Worm (Caenorhabditis elegans) whole organism, young adult: ENCODE results near the gene F57B7.2.
"Not testable (repeated sequence)": the region's sequence is repeated elsewhere in the genome, so short reads cannot be mapped to it uniquely, and the experiment has no call there.

Source experiments
- B0019.2 ChIP-seq: fragments of 200-800 bp; sonication (Bioruptor generic); conservative IDR thresholded peaks from 2 replicates; pipeline ENCODE4 v1.3.6; 2022; ENCODE audit warnings: missing genetic modification reagents, missing genetic modification characterization, missing compliant biosample characterization
- B0261.1 ChIP-seq: sonication (generic microtip); optimal IDR thresholded peaks from 2 replicates; lab custom pipeline; 2016; ENCODE audit warnings: mild to moderate bottlenecking, missing genetic modification characterization, moderate library complexity, missing compliant biosample characterization
- B0336.3 ChIP-seq: fragments of 200-800 bp; sonication (Bioruptor generic); IDR thresholded peaks from 2 replicates; pipeline ENCODE4 v1.3.6; 2022; ENCODE audit warnings: missing genetic modification characterization, missing compliant biosample characterization
- D2030.7 ChIP-seq: fragments of 200-800 bp; sonication (Bioruptor generic); IDR thresholded peaks from 2 replicates; pipeline ENCODE4 v1.3.6; 2022; ENCODE audit warnings: missing genetic modification reagents, missing genetic modification characterization, missing compliant biosample characterization
- F33H1.4 ChIP-seq: fragments of 200-800 bp; sonication (Bioruptor generic); IDR thresholded peaks from 2 replicates; pipeline ENCODE4 v1.3.6; 2022; ENCODE audit warnings: missing genetic modification reagents, missing genetic modification characterization, missing compliant biosample characterization
- F39B2.1 ChIP-seq: fragments of 200-800 bp; sonication (Bioruptor generic); IDR thresholded peaks from 2 replicates; pipeline ENCODE4 v1.3.6; 2022; ENCODE audit warnings: missing genetic modification reagents, missing genetic modification characterization, missing compliant biosample characterization
- F49E8.2 ChIP-seq: sonication (generic microtip); optimal IDR thresholded peaks from 3 replicates; lab custom pipeline; 2017; ENCODE audit warnings: missing genetic modification characterization, mild to moderate bottlenecking, missing compliant biosample characterization, antibody characterized with exemption, moderate library complexity; ENCODE audit not compliant: insufficient read depth
- F57C9.4 ChIP-seq: sonication (generic microtip); optimal IDR thresholded peaks from 2 replicates; lab custom pipeline; 2017; ENCODE audit warnings: mild to moderate bottlenecking, missing genetic modification characterization, missing compliant biosample characterization
- attf-6 ChIP-seq: fragments of 200-800 bp; sonication (Bioruptor generic); IDR thresholded peaks from 2 replicates; pipeline ENCODE4 v1.3.6; 2022; ENCODE audit warnings: missing genetic modification reagents, missing genetic modification characterization, missing compliant biosample characterization
- die-1 ChIP-seq: sonication (generic microtip); optimal IDR thresholded peaks from 2 replicates; lab custom pipeline; 2016; ENCODE audit warnings: missing genotype, mild to moderate bottlenecking, missing genetic modification characterization, missing compliant biosample characterization
- dox-1 ChIP-seq: fragments of 200-800 bp; sonication (Bioruptor generic); IDR thresholded peaks from 2 replicates; pipeline ENCODE4 v1.3.6; 2022; ENCODE audit warnings: missing genetic modification reagents, missing genetic modification characterization, missing compliant biosample characterization
- dpl-1 ChIP-seq: fragments of 150-350 bp; optimal IDR thresholded peaks from 2 replicates; lab custom pipeline; 2014; ENCODE audit warnings: missing biosample characterization, missing genetic modification reagents, missing genetic modification characterization
- efl-1 ChIP-seq: fragments of 150-350 bp; optimal IDR thresholded peaks from 2 replicates; lab custom pipeline; 2014; ENCODE audit warnings: missing biosample characterization, missing genetic modification reagents, missing genetic modification characterization
- egrh-3 ChIP-seq: fragments of 200-800 bp; sonication (Bioruptor generic); IDR thresholded peaks from 2 replicates; pipeline ENCODE4 v1.3.6; 2022; ENCODE audit warnings: missing genetic modification reagents, missing genetic modification characterization, missing compliant biosample characterization
- ekl-4 ChIP-seq: fragments of 200-800 bp; sonication (Bioruptor generic); IDR thresholded peaks from 2 replicates; pipeline ENCODE4 v1.3.6; 2022; ENCODE audit warnings: missing genetic modification reagents, missing genetic modification characterization, missing compliant biosample characterization
- hmg-1.2 ChIP-seq: fragments of 200-800 bp; sonication (Bioruptor generic); IDR thresholded peaks from 2 replicates; pipeline ENCODE4 v1.3.6; 2022; ENCODE audit warnings: missing genetic modification reagents, missing genetic modification characterization, missing compliant biosample characterization
- lsl-1 ChIP-seq: fragments of 200-800 bp; sonication (Bioruptor generic); optimal IDR thresholded peaks from 2 replicates; lab custom pipeline; 2018; ENCODE audit warnings: mild to moderate bottlenecking, missing genetic modification characterization, moderate library complexity, missing compliant biosample characterization
- madf-6 ChIP-seq: fragments of 200-800 bp; sonication (Bioruptor generic); IDR thresholded peaks from 2 replicates; pipeline ENCODE4 v1.3.6; 2022; ENCODE audit warnings: missing genetic modification reagents, missing genetic modification characterization, missing compliant biosample characterization
- madf-8 ChIP-seq: fragments of 200-800 bp; sonication (Bioruptor generic); conservative IDR thresholded peaks from 2 replicates; pipeline ENCODE4 v1.3.6; 2022; ENCODE audit warnings: missing genetic modification reagents, missing genetic modification characterization, missing compliant biosample characterization
- mxl-1 ChIP-seq: sonication (generic microtip); optimal IDR thresholded peaks from 2 replicates; lab custom pipeline; 2016; ENCODE audit warnings: missing genetic modification characterization, missing compliant biosample characterization
- nhr-179 ChIP-seq: sonication (generic microtip); optimal IDR thresholded peaks from 2 replicates; lab custom pipeline; 2016; ENCODE audit warnings: mild to moderate bottlenecking, missing genetic modification characterization, missing compliant biosample characterization
- rcor-1 ChIP-seq: fragments of 200-800 bp; sonication (Bioruptor generic); IDR thresholded peaks from 2 replicates; pipeline ENCODE4 v1.3.6; 2022; ENCODE audit warnings: missing genetic modification reagents, missing genetic modification characterization, missing compliant biosample characterization
- snpc-1.1 ChIP-seq: sonication (generic microtip); optimal IDR thresholded peaks from 2 replicates; lab custom pipeline; 2017; ENCODE audit warnings: missing genetic modification characterization, mild to moderate bottlenecking, missing compliant biosample characterization, antibody characterized with exemption, moderate library complexity, missing genotype, missing genetic modification reagents; ENCODE audit not compliant: insufficient read depth
- snpc-3.4 ChIP-seq: sonication (generic microtip); optimal IDR thresholded peaks from 2 replicates; lab custom pipeline; 2017; ENCODE audit warnings: missing genetic modification characterization, mild to moderate bottlenecking, missing compliant biosample characterization, antibody characterized with exemption, moderate library complexity, missing genotype, missing genetic modification reagents
- snpc-4 ChIP-seq, 5 experiments: fragments of 150-350 bp in 1 of 5; sonication (generic microtip) in 4 of 5; optimal IDR thresholded peaks; 2 replicates each; lab custom pipeline; 2014 to 2018; ENCODE audit warnings: missing genetic modification characterization in 5 of 5, missing biosample characterization in 3 of 5, antibody characterized with exemption in 2 of 5, mild to moderate bottlenecking in 2 of 5, missing compliant biosample characterization in 2 of 5, missing genotype in 2 of 5, moderate library complexity in 2 of 5, missing genetic modification reagents in 1 of 5
- tbp1 ChIP-seq: fragments of 200-800 bp; sonication (Bioruptor generic); optimal IDR thresholded peaks from 2 replicates; lab custom pipeline; 2018; ENCODE audit warnings: mild to moderate bottlenecking, missing genetic modification characterization, missing compliant biosample characterization
- xnd-1 ChIP-seq: sonication (generic microtip); optimal IDR thresholded peaks from 2 replicates; lab custom pipeline; 2016; ENCODE audit warnings: missing genotype, missing genetic modification reagents, missing genetic modification characterization, missing compliant biosample characterization
- zfh-2 ChIP-seq: fragments of 200-800 bp; sonication (Bioruptor generic); conservative IDR thresholded peaks from 2 replicates; pipeline ENCODE4 v1.3.6; 2022; ENCODE audit warnings: missing genetic modification reagents, missing genetic modification characterization, missing compliant biosample characterization

Gene F57B7.2

DNA sequence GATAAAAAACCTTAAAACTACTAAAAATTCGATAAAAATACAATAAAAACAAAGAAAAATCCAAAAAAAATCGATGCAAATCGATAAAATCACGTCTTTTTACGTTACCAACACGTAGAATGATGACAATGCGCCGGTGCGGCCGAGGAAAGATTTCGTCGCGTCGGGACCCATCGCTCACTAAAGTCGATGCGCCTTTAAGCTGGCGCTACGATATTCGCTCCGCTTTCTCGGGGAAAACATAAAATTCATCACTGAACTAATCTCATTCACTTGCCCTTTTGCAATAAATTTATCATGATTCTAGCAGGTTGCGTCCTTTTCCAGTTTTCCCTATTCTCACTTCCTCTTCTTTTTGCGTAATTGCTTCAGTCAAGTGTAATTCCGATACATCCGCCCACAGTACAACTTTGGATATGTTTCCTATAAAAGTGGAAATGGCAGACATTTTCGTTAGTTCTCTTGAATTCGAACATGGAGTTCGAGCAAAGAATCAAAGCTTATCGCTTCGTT lies 40.2 kb upstream of the F57B7.2 start, which contains the start of gene col-157:
Gene col-157, plus strand, starts transcription at position 463 of the 513 bp plus-strand sequence.
- TF ChIP-seq F33H1.4 (peak; percentile 68), madf-6 (GFP tag; lab: Robert Waterston, UW) (peak; percentile 33; the same call in 1 of the 2 replicates), lsl-1 (peak; percentile 62)
- TF ChIP-seq, all 124 proteins: peak for 3; not testable (repeated sequence) for 121

DNA sequence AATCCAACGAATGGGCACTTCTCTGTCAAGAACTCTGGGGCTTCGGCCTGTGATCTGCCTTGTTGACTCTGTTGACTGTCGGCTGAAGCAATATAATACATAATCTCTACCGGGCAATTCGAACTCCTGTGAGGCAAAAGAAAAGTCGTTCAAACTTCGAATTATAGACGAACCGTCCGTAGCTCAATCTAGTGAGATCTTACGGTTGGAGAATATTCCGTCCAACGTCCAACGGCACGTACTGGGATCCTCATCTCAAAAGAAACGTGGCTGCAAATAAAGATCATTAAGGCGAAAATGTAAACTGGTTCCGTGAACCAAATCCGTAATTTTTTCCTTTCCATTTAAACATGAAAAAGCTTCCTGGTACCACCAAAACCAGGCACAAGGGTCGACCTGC lies 37.3 kb upstream of the F57B7.2 start, which contains the start of gene T11F9.14:
Gene T11F9.14, minus strand, starts transcription at position 101 of the 400 bp plus-strand sequence.
- not testable (repeated sequence) for TF ChIP-seq zfh-2 (GFP tag; lab: Robert Waterston, UW); mxl-1 (tag; lab: Kevin White, UChicago); die-1

DNA sequence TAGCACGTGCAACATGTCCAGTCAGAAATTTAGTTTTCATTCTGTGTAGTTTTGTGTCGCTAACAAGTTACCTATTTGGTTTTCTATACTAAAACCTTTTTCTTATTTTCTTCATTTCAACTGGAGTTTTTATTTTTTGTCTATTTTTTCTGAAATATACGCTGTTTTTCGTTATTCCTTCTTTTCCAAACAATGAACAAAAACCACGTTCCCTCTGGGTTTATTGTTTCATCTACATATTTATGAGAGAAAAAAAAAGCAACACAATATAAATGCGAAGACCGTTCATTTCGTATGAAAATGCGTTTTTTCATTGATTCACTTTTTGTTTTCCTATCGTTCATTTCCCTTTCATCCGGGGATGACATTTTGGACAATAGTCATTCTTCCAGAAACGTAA lies 36.0 kb upstream of the F57B7.2 start, which contains the start of gene T11F9.22:
Gene T11F9.22, plus strand, starts transcription at position 301 of the 400 bp plus-strand sequence.
- TF ChIP-seq B0019.2 (GFP tag; lab: Robert Waterston, UW) = no peak
- TF ChIP-seq B0261.1 (tag; lab: Kevin White, UChicago) = no peak
- TF ChIP-seq F57C9.4 (tag; lab: Kevin White, UChicago) = no peak

DNA sequence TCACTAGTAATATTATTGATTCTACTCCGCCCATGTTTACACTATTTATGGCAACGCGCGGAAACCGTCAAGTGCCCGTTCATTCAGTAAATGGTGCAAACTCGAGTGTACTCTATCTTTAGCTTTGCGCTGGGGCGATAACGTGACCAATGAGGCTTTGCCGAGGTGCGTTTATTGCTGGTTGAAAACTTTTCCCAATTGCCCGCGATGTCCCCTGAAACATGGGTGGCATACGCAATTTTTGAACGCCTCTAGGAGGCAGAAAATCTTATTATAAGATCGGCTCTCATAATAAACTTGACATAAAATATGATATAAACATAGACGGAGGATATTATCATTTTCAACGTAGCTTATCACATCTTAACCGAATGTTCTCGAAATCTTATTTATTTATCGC lies 34.6 kb upstream of the F57B7.2 start:
- TF ChIP-seq B0336.3 (GFP tag; lab: Robert Waterston, UW) (peak; percentile 46; the same call in 1 of the 2 replicates), snpc-3.4 (peak; percentile 47), hmg-1.2 (GFP tag; lab: Robert Waterston, UW) (peak; percentile 54), tbp1 (GFP tag; lab: Kevin White, UChicago) (peak; percentile 53), F33H1.4 (peak; percentile 26), xnd-1 (tag; lab: Kevin White, UChicago) (peak; percentile 12), D2030.7 (peak; percentile 81), lsl-1 (peak; percentile 31), snpc-1.1 (tag; lab: Kevin White, UChicago) (peak; percentile 91), F49E8.2 (tag; lab: Kevin White, UChicago) (peak; percentile 33), efl-1 (GFP tag; lab: Kevin White, UChicago) (peak; percentile 0), ekl-4 (GFP tag; lab: Robert Waterston, UW) (0 out of 2 replicates have a peak, but pooled peaks have one; percentile 62), snpc-4 (GFP tag; optimal IDR thresholded peaks at IDR 0.05; lab: Kevin White, UChicago) (peak; percentile 76), snpc-4 (tag; optimal IDR thresholded peaks at IDR 0.05; lab: Kevin White, UChicago) (peak; percentile 56 to 92 (median 84)), attf-6 (GFP tag; lab: Robert Waterston, UW) (peak; percentile 49; the same call in 1 of the 2 replicates), F39B2.1 (GFP tag; lab: Robert Waterston, UW) (peak; percentile 8; the same call in 1 of the 2 replicates), dox-1 (GFP tag; lab: Robert Waterston, UW) (peak; percentile 66), rcor-1 (peak; percentile 33; the same call in 1 of the 2 replicates), madf-8 (GFP tag; lab: Robert Waterston, UW) (peak; percentile 35; the same call in 1 of the 2 replicates)

DNA sequence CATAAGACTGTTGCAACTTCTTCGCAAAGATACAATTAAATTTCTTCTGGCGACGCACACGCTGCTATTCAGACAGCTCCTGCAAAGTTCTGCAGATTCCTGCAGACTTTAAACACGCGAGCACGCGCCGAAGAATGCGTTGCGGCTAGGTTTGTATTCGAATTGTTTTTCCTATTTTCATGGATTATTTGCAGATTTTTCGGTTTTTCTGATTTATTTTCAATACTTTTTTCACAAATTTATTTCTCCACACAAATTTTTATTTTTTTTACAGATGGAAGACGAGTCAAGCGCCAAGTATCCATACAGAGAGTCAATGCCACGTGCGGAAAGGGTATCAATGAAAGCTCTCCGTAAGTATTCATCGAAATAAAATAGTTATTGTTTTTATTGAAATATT lies 32.2 kb upstream of the F57B7.2 start, which contains the start of gene T11F9.7:
Gene T11F9.7, plus strand, starts transcription at position 301 of the 400 bp plus-strand sequence.
- TF ChIP-seq egrh-3 (GFP tag; lab: Robert Waterston, UW); nhr-179 (tag; lab: Kevin White, UChicago); dpl-1: not testable (repeated sequence)
